Worm (Caenorhabditis elegans) whole organism, L3 larva: ENCODE measurements around the gene acdh-2.
A peak's percentile ranks its signal among the peaks of the same experiment; 100 is the strongest.

Experiments used
- ZK546.5 ChIP-seq: sonication (generic microtip); optimal IDR thresholded peaks from 2 replicates; lab custom pipeline; 2017; ENCODE audit warnings: missing biosample characterization, missing genetic modification characterization
- ceh-28 ChIP-seq: fragments of 150-350 bp; optimal IDR thresholded peaks from 2 replicates; lab custom pipeline; 2014; ENCODE audit warnings: missing biosample characterization, missing genetic modification reagents, missing genetic modification characterization
- ceh-82 ChIP-seq: fragments of 150-350 bp; optimal IDR thresholded peaks from 2 replicates; lab custom pipeline; 2014; ENCODE audit warnings: missing biosample characterization, missing genetic modification characterization
- egl-5 ChIP-seq: fragments of 150-350 bp; optimal IDR thresholded peaks from 2 replicates; lab custom pipeline; 2017; ENCODE audit warnings: missing biosample characterization, missing genetic modification reagents, missing genetic modification characterization, inconsistent platforms
- elt-1 ChIP-seq: fragments of 150-350 bp; optimal IDR thresholded peaks from 2 replicates; lab custom pipeline; 2014; ENCODE audit warnings: missing biosample characterization, missing genetic modification characterization
- elt-2 ChIP-seq: sonication (generic microtip); optimal IDR thresholded peaks from 2 replicates; lab custom pipeline; 2016; ENCODE audit warnings: missing genetic modification reagents, mild to moderate bottlenecking, missing genetic modification characterization, missing compliant biosample characterization
- fkh-2 ChIP-seq: fragments of 150-350 bp; optimal IDR thresholded peaks from 2 replicates; lab custom pipeline; 2014; ENCODE audit warnings: missing biosample characterization, missing genetic modification reagents, missing genetic modification characterization
- jun-1 ChIP-seq: fragments of 150-350 bp; optimal IDR thresholded peaks from 2 replicates; lab custom pipeline; 2014; ENCODE audit warnings: missing biosample characterization, missing genetic modification reagents, missing genetic modification characterization
- lin-15B ChIP-seq: fragments of 150-350 bp; optimal IDR thresholded peaks from 2 replicates; lab custom pipeline; 2014; ENCODE audit warnings: missing biosample characterization, missing genetic modification characterization
- lin-39 ChIP-seq: fragments of 150-350 bp; optimal IDR thresholded peaks from 2 replicates; lab custom pipeline; 2018; ENCODE audit warnings: missing biosample characterization, missing genetic modification reagents, missing genetic modification characterization
- lsy-12 ChIP-seq: sonication (generic microtip); optimal IDR thresholded peaks from 2 replicates; lab custom pipeline; 2016; ENCODE audit warnings: mild to moderate bottlenecking, missing genetic modification characterization, missing compliant biosample characterization
- mdl-1 ChIP-seq: fragments of 150-350 bp; optimal IDR thresholded peaks from 2 replicates; lab custom pipeline; 2014; ENCODE audit warnings: missing biosample characterization, missing genetic modification characterization
- mml-1 ChIP-seq: fragments of 150-350 bp; sonication (generic microtip); optimal IDR thresholded peaks from 3 replicates; lab custom pipeline; 2014; ENCODE audit warnings: missing biosample characterization, missing genetic modification characterization
- nfya-1 ChIP-seq: sonication (generic microtip); optimal IDR thresholded peaks from 2 replicates; lab custom pipeline; 2017; ENCODE audit warnings: missing genetic modification characterization, mild to moderate bottlenecking, missing compliant biosample characterization, antibody characterized with exemption, moderate library complexity; ENCODE audit not compliant: insufficient read depth
- nhr-11 ChIP-seq: fragments of 150-350 bp; optimal IDR thresholded peaks from 2 replicates; lab custom pipeline; 2014; ENCODE audit warnings: missing biosample characterization, missing genetic modification characterization
- nhr-12 ChIP-seq: fragments of 150-350 bp; optimal IDR thresholded peaks from 2 replicates; lab custom pipeline; 2014; ENCODE audit warnings: missing biosample characterization, missing genetic modification characterization
- nhr-25 ChIP-seq: sonication (generic microtip); optimal IDR thresholded peaks from 2 replicates; lab custom pipeline; 2017; ENCODE audit warnings: missing biosample characterization, missing genetic modification characterization
- nhr-76 ChIP-seq: fragments of 150-350 bp; sonication (generic microtip); optimal IDR thresholded peaks from 5 replicates; lab custom pipeline; 2014; ENCODE audit warnings: missing biosample characterization, missing genetic modification characterization
- pha-4 ChIP-seq: fragments of 150-350 bp; optimal IDR thresholded peaks from 2 replicates; lab custom pipeline; 2014; ENCODE audit warnings: missing biosample characterization, missing genetic modification reagents, missing genetic modification characterization
- pqm-1 ChIP-seq: fragments of 150-350 bp; optimal IDR thresholded peaks from 2 replicates; lab custom pipeline; 2017; ENCODE audit warnings: missing biosample characterization, missing genetic modification characterization, inconsistent platforms
- sea-2 ChIP-seq: fragments of 150-350 bp; sonication (generic microtip); optimal IDR thresholded peaks from 4 replicates; lab custom pipeline; 2014; ENCODE audit warnings: missing biosample characterization, missing genetic modification reagents, missing genetic modification characterization
- skn-1 ChIP-seq: fragments of 150-350 bp; optimal IDR thresholded peaks from 2 replicates; lab custom pipeline; 2014; ENCODE audit warnings: missing biosample characterization, missing genetic modification characterization
- snpc-4 ChIP-seq: fragments of 150-350 bp; optimal IDR thresholded peaks from 2 replicates; lab custom pipeline; 2014; ENCODE audit warnings: missing biosample characterization, missing genetic modification characterization
- tbx-2 ChIP-seq: sonication (generic microtip); optimal IDR thresholded peaks from 2 replicates; lab custom pipeline; 2016; ENCODE audit warnings: mild to moderate bottlenecking, missing genetic modification characterization, missing compliant biosample characterization
- unc-39 ChIP-seq: sonication (generic microtip); optimal IDR thresholded peaks from 4 replicates; lab custom pipeline; 2017; ENCODE audit warnings: missing biosample characterization, missing genetic modification characterization
- zag-1 ChIP-seq: fragments of 150-350 bp; optimal IDR thresholded peaks from 2 replicates; lab custom pipeline; 2014; ENCODE audit warnings: missing biosample characterization, missing genetic modification characterization
- ztf-11 ChIP-seq: fragments of 150-350 bp; optimal IDR thresholded peaks from 2 replicates; lab custom pipeline; 2014; ENCODE audit warnings: missing biosample characterization, missing genetic modification characterization
- ztf-4 ChIP-seq: fragments of 150-350 bp; optimal IDR thresholded peaks from 2 replicates; lab custom pipeline; 2014; ENCODE audit warnings: missing biosample characterization, missing genetic modification characterization

Gene acdh-2

ce11 chrII:5556431-5556830 lies 9.1 kb upstream of the acdh-2 start, which contains the start of gene ins-11:
Gene ins-11, plus strand, starts transcription at chrII:5556731.
- TF ChIP-seq nhr-76 (tag; lab: Kevin White, UChicago) = no peak
- no peak for TF ChIP-seq ceh-82 (tag; lab: Kevin White, UChicago)
- TF ChIP-seq nhr-12 (tag; lab: Kevin White, UChicago) = no peak
- no peak for TF ChIP-seq zag-1 (tag; lab: Kevin White, UChicago)
- TF ChIP-seq tbx-2 (tag; lab: Kevin White, UChicago) = no peak
- TF ChIP-seq mdl-1 = no peak

ce11 chrII:5555522-5555921 lies 8.2 kb upstream of the acdh-2 start:
- no peak for TF ChIP-seq sea-2 (GFP tag; lab: Kevin White, UChicago)
- TF ChIP-seq elt-2 (tag; lab: Kevin White, UChicago) = peak; percentile 72

DNA sequence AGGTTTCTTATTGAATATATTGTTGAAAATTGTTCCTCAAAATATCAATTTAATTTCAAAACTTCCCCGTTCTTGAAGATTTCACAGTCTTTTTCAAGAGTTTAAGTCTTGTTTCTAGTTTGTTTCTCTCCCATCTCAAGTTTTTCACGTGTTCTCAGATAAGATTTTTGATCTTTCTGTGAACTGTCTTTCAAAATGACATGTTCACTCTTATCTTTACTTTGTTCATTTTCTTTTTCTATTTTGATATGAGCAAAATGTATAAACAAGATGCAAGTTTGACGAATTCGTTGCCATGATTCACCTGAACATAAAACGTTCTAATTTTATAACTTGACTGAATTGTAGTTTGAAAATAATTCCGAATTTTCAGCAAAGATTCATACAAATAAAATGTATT lies 7.5 kb upstream of the acdh-2 start:
- peak; percentile 33 for TF ChIP-seq elt-2 (tag; lab: Kevin White, UChicago)
- no peak for TF ChIP-seq ceh-28
- TF ChIP-seq mml-1 (tag; lab: Kevin White, UChicago) = no peak
- no peak for TF ChIP-seq zag-1 (tag; lab: Kevin White, UChicago)
- TF ChIP-seq pha-4 (tag; lab: Kevin White, UChicago) = no peak
- TF ChIP-seq nhr-76 (tag; lab: Kevin White, UChicago) = no peak
- no peak for TF ChIP-seq skn-1 (tag; lab: Kevin White, UChicago)
- no peak for TF ChIP-seq ceh-82 (tag; lab: Kevin White, UChicago)
- no peak for TF ChIP-seq nfya-1 (tag; lab: Kevin White, UChicago)
- no peak for TF ChIP-seq unc-39 (tag; lab: Kevin White, UChicago)
- TF ChIP-seq pqm-1 (tag; lab: Kevin White, UChicago) = peak; percentile 24
- no peak for TF ChIP-seq ztf-4
- no peak for TF ChIP-seq jun-1 (tag; lab: Kevin White, UChicago)
- TF ChIP-seq lin-15B = no peak
- TF ChIP-seq ZK546.5 (tag; lab: Kevin White, UChicago) = no peak

- no peak for TF ChIP-seq elt-1 (tag; lab: Kevin White, UChicago)
- TF ChIP-seq skn-1 (tag; lab: Kevin White, UChicago) = no peak
- TF ChIP-seq lsy-12 = no peak
- no peak for TF ChIP-seq fkh-2 (tag; lab: Kevin White, UChicago)
- TF ChIP-seq jun-1 (tag; lab: Kevin White, UChicago) = no peak
- TF ChIP-seq ztf-11 = no peak
- TF ChIP-seq nhr-12 (tag; lab: Kevin White, UChicago) = no peak
Observed at ce11 chrII:5554317-5554716, 7.0 kb upstream of the acdh-2 start, which contains the start of gene ins-12. Gene ins-12, plus strand, starts transcription at chrII:5554617.

ce11 chrII:5553531-5553930 lies 6.2 kb upstream of the acdh-2 start:
- TF ChIP-seq elt-2 (tag; lab: Kevin White, UChicago) = peak; percentile 92
- TF ChIP-seq pqm-1 (tag; lab: Kevin White, UChicago) = peak; percentile 95
- no peak for TF ChIP-seq mml-1 (tag; lab: Kevin White, UChicago)
- TF ChIP-seq egl-5 (tag; lab: Kevin White, UChicago) = no peak
- TF ChIP-seq pha-4 (tag; lab: Kevin White, UChicago) = peak; percentile 67

DNA sequence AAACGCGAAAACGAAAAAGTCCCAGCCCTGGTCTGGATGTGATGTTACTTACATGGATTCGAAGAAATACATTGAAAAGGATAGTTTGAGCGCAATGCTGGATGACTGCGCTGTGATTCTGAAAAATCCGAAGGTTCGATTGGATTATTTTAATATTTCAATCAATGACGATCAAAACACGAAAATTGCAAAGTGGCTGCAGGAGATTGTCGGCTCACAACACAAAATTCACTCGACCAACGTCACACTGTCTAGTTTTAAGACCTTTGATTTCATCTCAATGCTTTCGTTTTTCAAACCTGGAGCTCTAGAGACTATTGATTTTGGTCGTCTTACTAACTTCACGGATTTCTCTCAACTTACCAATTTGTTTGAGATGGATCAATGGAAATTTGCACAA lies 4.2 kb upstream of the acdh-2 start, which contains the start of gene C17C3.5:
TSS of gene C17C3.5 (plus strand) at position 301 of the 400 bp plus-strand sequence.
- TF ChIP-seq elt-2 (tag; lab: Kevin White, UChicago) (no peak), elt-1 (tag; lab: Kevin White, UChicago) (no peak)

ce11 chrII:5549746-5550145 lies 2.5 kb upstream of the acdh-2 start, which contains the start of gene C17C3.6:
Gene C17C3.6, plus strand, starts transcription at chrII:5550046.
- TF ChIP-seq nhr-25 (tag; lab: Kevin White, UChicago) (no peak), unc-39 (tag; lab: Kevin White, UChicago) (no peak), ztf-11 (no peak), sea-2 (GFP tag; lab: Kevin White, UChicago) (no peak), skn-1 (tag; lab: Kevin White, UChicago) (no peak), nhr-11 (tag; lab: Kevin White, UChicago) (no peak), mml-1 (tag; lab: Kevin White, UChicago) (no peak), elt-1 (tag; lab: Kevin White, UChicago) (no peak), snpc-4 (tag; lab: Kevin White, UChicago) (no peak), ztf-4 (no peak), pha-4 (tag; lab: Kevin White, UChicago) (no peak), lin-39 (tag; lab: Kevin White, UChicago) (no peak)
